Fruit fly (Drosophila melanogaster) whole organism, embryonic: ENCODE results near the gene CG34298.
A peak's percentile ranks its signal among the peaks of the same experiment; 100 is the strongest.

Experiments used
- Atf6 ChIP-seq: fragments of 200-800 bp; sonication (Bioruptor generic); IDR thresholded peaks from 2 replicates; pipeline ENCODE4 v1.3.6; 2022; ENCODE audit warnings: missing biosample characterization, missing genetic modification characterization
- B-H1 ChIP-seq: fragments of 200-800 bp; sonication (Bioruptor generic); IDR thresholded peaks from 3 replicates; pipeline ENCODE4 v1.3.6; 2022; ENCODE audit warnings: missing biosample characterization, missing genetic modification characterization
- Blimp-1 ChIP-seq: fragments of 200-800 bp; sonication (Bioruptor generic); optimal IDR thresholded peaks from 3 replicates; lab custom pipeline; 2018; ENCODE audit warnings: missing biosample characterization, missing genetic modification characterization, mild to moderate bottlenecking, moderate library complexity, missing genetic modification reagents
- CG10565 ChIP-seq: fragments of 200-800 bp; sonication (Bioruptor generic); optimal IDR thresholded peaks from 3 replicates; lab custom pipeline; 2016; ENCODE audit warnings: missing biosample characterization, mild to moderate bottlenecking, missing genetic modification characterization
- CG11504 ChIP-seq: fragments of 200-800 bp; sonication (Bioruptor generic); optimal IDR thresholded peaks from 3 replicates; lab custom pipeline; 2019; ENCODE audit warnings: missing biosample characterization, mild to moderate bottlenecking, missing genetic modification characterization, moderate library complexity
- CG12769 ChIP-seq: fragments of 200-800 bp; sonication (Bioruptor generic); optimal IDR thresholded peaks from 2 replicates; lab custom pipeline; 2019; ENCODE audit warnings: missing biosample characterization, mild to moderate bottlenecking, missing genetic modification characterization, moderate library complexity
- CG12942 ChIP-seq: fragments of 200-800 bp; sonication (Bioruptor generic); optimal IDR thresholded peaks from 3 replicates; lab custom pipeline; 2016; ENCODE audit warnings: missing biosample characterization, missing genetic modification characterization
- CG15696 ChIP-seq: fragments of 200-800 bp; sonication (Bioruptor generic); optimal IDR thresholded peaks from 2 replicates; lab custom pipeline; 2019; ENCODE audit warnings: missing biosample characterization, mild to moderate bottlenecking, missing genetic modification characterization, moderate library complexity
- CG1602 ChIP-seq: fragments of 200-800 bp; sonication (Bioruptor generic); optimal IDR thresholded peaks from 3 replicates; lab custom pipeline; 2016; ENCODE audit warnings: missing biosample characterization, missing genetic modification characterization
- CG16863 ChIP-seq: fragments of 200-800 bp; sonication (Bioruptor generic); optimal IDR thresholded peaks from 3 replicates; lab custom pipeline; 2016; ENCODE audit warnings: missing biosample characterization, missing genetic modification characterization
- CG17328 ChIP-seq: fragments of 200-800 bp; sonication (Bioruptor generic); IDR thresholded peaks from 2 replicates; pipeline ENCODE4 v1.3.6; 2022; ENCODE audit warnings: missing biosample characterization, missing genetic modification characterization
- CG17612 ChIP-seq: fragments of 200-800 bp; sonication (Bioruptor generic); IDR thresholded peaks from 2 replicates; pipeline ENCODE4 v1.3.6; 2022; ENCODE audit warnings: missing biosample characterization, missing genetic modification characterization
- CG30020 ChIP-seq: fragments of 200-800 bp; optimal IDR thresholded peaks from 2 replicates; lab custom pipeline; 2019; ENCODE audit warnings: missing biosample characterization, mild to moderate bottlenecking, missing genetic modification characterization, moderate library complexity
- CG3163 ChIP-seq: fragments of 200-800 bp; sonication (Bioruptor generic); optimal IDR thresholded peaks from 3 replicates; lab custom pipeline; 2016; ENCODE audit warnings: missing biosample characterization, missing genetic modification characterization
- CG33213 ChIP-seq: fragments of 200-800 bp; sonication (Bioruptor generic); optimal IDR thresholded peaks from 3 replicates; lab custom pipeline; 2016; ENCODE audit warnings: missing biosample characterization, missing genetic modification characterization
- CG3407 ChIP-seq: fragments of 200-800 bp; sonication (Bioruptor generic); optimal IDR thresholded peaks from 2 replicates; lab custom pipeline; 2018; ENCODE audit warnings: missing biosample characterization, mild to moderate bottlenecking, missing genetic modification characterization
- CG34224 ChIP-seq: fragments of 200-800 bp; sonication (Bioruptor generic); IDR thresholded peaks from 3 replicates; pipeline ENCODE4 v1.3.6; 2022; ENCODE audit warnings: missing biosample characterization, missing genetic modification characterization; ENCODE audit not compliant: partially characterized antibody
- CG34376 ChIP-seq: fragments of 200-800 bp; sonication (Bioruptor generic); optimal IDR thresholded peaks from 2 replicates; lab custom pipeline; 2018; ENCODE audit warnings: missing biosample characterization, mild to moderate bottlenecking, missing genetic modification characterization
- CG4404 ChIP-seq: fragments of 200-800 bp; sonication (Bioruptor generic); IDR thresholded peaks from 2 replicates; pipeline ENCODE4 v1.3.6; 2022; ENCODE audit warnings: missing biosample characterization, missing genetic modification characterization
- CG4617 ChIP-seq: fragments of 200-800 bp; sonication (Bioruptor generic); optimal IDR thresholded peaks from 3 replicates; lab custom pipeline; 2016; ENCODE audit warnings: missing biosample characterization, missing genetic modification characterization, borderline replicate concordance
- CG7357 ChIP-seq: fragments of 200-800 bp; sonication (Bioruptor generic); IDR thresholded peaks from 3 replicates; pipeline ENCODE4 v1.3.6; 2022; ENCODE audit warnings: missing biosample characterization, missing genetic modification characterization
- CG7987 ChIP-seq: fragments of 200-800 bp; sonication (Bioruptor generic); optimal IDR thresholded peaks from 2 replicates; lab custom pipeline; 2018; ENCODE audit warnings: missing biosample characterization, mild to moderate bottlenecking, missing genetic modification characterization, moderate library complexity
- CG8478 ChIP-seq: fragments of >200 bp; optimal IDR thresholded peaks from 2 replicates; lab custom pipeline; 2018
- Dek ChIP-seq: fragments of 200-800 bp; sonication (Bioruptor generic); optimal IDR thresholded peaks from 3 replicates; lab custom pipeline; 2019; ENCODE audit warnings: missing biosample characterization, mild to moderate bottlenecking, missing genetic modification characterization, moderate library complexity
- Dip2 ChIP-seq: fragments of 200-800 bp; sonication (Bioruptor generic); IDR thresholded peaks from 2 replicates; pipeline ENCODE4 v1.3.6; 2022; ENCODE audit warnings: missing biosample characterization, missing genetic modification characterization
- E2f2 ChIP-seq: fragments of 200-800 bp; sonication (Bioruptor generic); IDR thresholded peaks from 2 replicates; pipeline ENCODE4 v1.3.6; 2022; ENCODE audit warnings: missing biosample characterization, missing genetic modification characterization
- Eip74EF ChIP-seq, 2 experiments: fragments of 200-800 bp in 1 of 2; fragments of >200 bp in 1 of 2; sonication (Bioruptor generic) in 1 of 2; optimal IDR thresholded peaks; 2 replicates each; lab custom pipeline; 2017 to 2019; ENCODE audit warnings: missing biosample characterization in 2 of 2, missing genetic modification characterization in 2 of 2, mild to moderate bottlenecking in 1 of 2, moderate library complexity in 1 of 2
- Max ChIP-seq: fragments of 200-800 bp; sonication (Bioruptor generic); optimal IDR thresholded peaks from 2 replicates; lab custom pipeline; 2016; ENCODE audit warnings: missing biosample characterization, mild to moderate bottlenecking, missing genetic modification characterization
- NC2α ChIP-seq: fragments of 200-800 bp; sonication (Bioruptor generic); optimal IDR thresholded peaks from 2 replicates; lab custom pipeline; 2016; ENCODE audit warnings: missing biosample characterization, missing genetic modification characterization
- NfI ChIP-seq: fragments of 200-800 bp; sonication (Bioruptor generic); optimal IDR thresholded peaks from 3 replicates; lab custom pipeline; 2018; ENCODE audit warnings: missing biosample characterization, mild to moderate bottlenecking, missing genetic modification characterization, moderate library complexity
- Oli ChIP-seq: fragments of 200-800 bp; sonication (Bioruptor generic); optimal IDR thresholded peaks from 2 replicates; lab custom pipeline; 2018; ENCODE audit warnings: missing biosample characterization, mild to moderate bottlenecking, missing genetic modification characterization, moderate library complexity
- al ChIP-seq: fragments of 200-800 bp; sonication (Bioruptor generic); IDR thresholded peaks from 2 replicates; pipeline ENCODE4 v1.3.6; 2022; ENCODE audit warnings: missing biosample characterization, missing genetic modification characterization
- ara ChIP-seq: fragments of 200-800 bp; sonication (Bioruptor generic); IDR thresholded peaks from 2 replicates; pipeline ENCODE4 v1.3.6; 2022; ENCODE audit warnings: missing biosample characterization, missing genetic modification characterization
- bab2 ChIP-seq: fragments of 200-800 bp; sonication (Bioruptor generic); optimal IDR thresholded peaks from 2 replicates; lab custom pipeline; 2016; ENCODE audit warnings: missing biosample characterization, missing genetic modification characterization
- bcd ChIP-seq: fragments of 200-800 bp; sonication (Bioruptor generic); optimal IDR thresholded peaks from 2 replicates; lab custom pipeline; 2017; ENCODE audit warnings: missing biosample characterization, mild to moderate bottlenecking, missing genetic modification characterization
- bsh ChIP-seq, 2 experiments: fragments of 200-800 bp; sonication (Bioruptor generic); optimal IDR thresholded peaks; 2 replicates each; lab custom pipeline; 2017 to 2018; ENCODE audit warnings: mild to moderate bottlenecking in 2 of 2, missing biosample characterization in 2 of 2, missing genetic modification characterization in 2 of 2, moderate library complexity in 1 of 2
- btn ChIP-seq: fragments of 200-800 bp; sonication (Bioruptor generic); optimal IDR thresholded peaks from 2 replicates; lab custom pipeline; 2016; ENCODE audit warnings: missing biosample characterization, missing genetic modification characterization
- dimm ChIP-seq: fragments of 200-800 bp; sonication (Bioruptor generic); IDR thresholded peaks from 2 replicates; pipeline ENCODE4 v1.3.6; 2022; ENCODE audit warnings: missing biosample characterization, missing genetic modification characterization
- dpn ChIP-seq, 2 experiments: fragments of 200-800 bp; sonication (Bioruptor generic); optimal IDR thresholded peaks; 3 replicates each; lab custom pipeline; 2016; ENCODE audit warnings: missing biosample characterization in 2 of 2, missing genetic modification characterization in 2 of 2
- fd64A ChIP-seq: fragments of 200-800 bp; sonication (Bioruptor generic); optimal IDR thresholded peaks from 3 replicates; lab custom pipeline; 2018; ENCODE audit warnings: missing biosample characterization, mild to moderate bottlenecking, missing genetic modification characterization
- gcm ChIP-seq: fragments of 200-800 bp; sonication (Bioruptor generic); optimal IDR thresholded peaks from 2 replicates; lab custom pipeline; 2019; ENCODE audit warnings: missing biosample characterization, mild to moderate bottlenecking, missing genetic modification characterization, moderate library complexity
- ham ChIP-seq: fragments of 200-800 bp; sonication (Bioruptor generic); IDR thresholded peaks from 2 replicates; pipeline ENCODE4 v1.3.6; 2022; ENCODE audit warnings: missing biosample characterization, missing genetic modification characterization
- nom ChIP-seq: fragments of 200-800 bp; sonication (Bioruptor generic); optimal IDR thresholded peaks from 2 replicates; lab custom pipeline; 2017; ENCODE audit warnings: missing biosample characterization, missing genetic modification characterization, mild to moderate bottlenecking, moderate library complexity, missing genetic modification reagents
- prd ChIP-seq, 3 experiments: fragments of >200 bp in 2 of 3; fragments of 200-800 bp in 1 of 3; sonication (Bioruptor generic) in 1 of 3; optimal IDR thresholded peaks in 2 of 3; IDR thresholded peaks in 1 of 3; 2 replicates in 2 of 3; 3 replicates in 1 of 3; pipeline versions ENCODE4 v1.3.6 to Lab custom; 2017 to 2022; ENCODE audit warnings: missing biosample characterization in 1 of 3, missing genetic modification characterization in 1 of 3
- pum ChIP-seq: fragments of 200-800 bp; sonication (Bioruptor generic); optimal IDR thresholded peaks from 2 replicates; lab custom pipeline; 2016; ENCODE audit warnings: missing biosample characterization, missing genetic modification characterization
- sima ChIP-seq: fragments of 200-800 bp; sonication (Bioruptor generic); optimal IDR thresholded peaks from 2 replicates; lab custom pipeline; 2016; ENCODE audit warnings: missing biosample characterization, missing genetic modification characterization
- slp2 ChIP-seq: fragments of 200-800 bp; sonication (Bioruptor generic); optimal IDR thresholded peaks from 2 replicates; lab custom pipeline; 2016; ENCODE audit warnings: missing biosample characterization, missing genetic modification characterization
- ssp ChIP-seq: fragments of 200-800 bp; sonication (Bioruptor generic); IDR thresholded peaks from 2 replicates; pipeline ENCODE4 v1.3.6; 2022; ENCODE audit warnings: missing biosample characterization, missing genetic modification characterization
- toy ChIP-seq: fragments of 200-800 bp; sonication (Bioruptor generic); IDR thresholded peaks from 2 replicates; pipeline ENCODE4 v1.3.6; 2022; ENCODE audit warnings: missing biosample characterization, missing genetic modification characterization
- zfh1 ChIP-seq: fragments of 200-800 bp; sonication (Bioruptor generic); IDR thresholded peaks from 3 replicates; pipeline ENCODE4 v1.3.6; 2022; ENCODE audit warnings: missing biosample characterization, missing genetic modification characterization

Gene CG34298

DNA sequence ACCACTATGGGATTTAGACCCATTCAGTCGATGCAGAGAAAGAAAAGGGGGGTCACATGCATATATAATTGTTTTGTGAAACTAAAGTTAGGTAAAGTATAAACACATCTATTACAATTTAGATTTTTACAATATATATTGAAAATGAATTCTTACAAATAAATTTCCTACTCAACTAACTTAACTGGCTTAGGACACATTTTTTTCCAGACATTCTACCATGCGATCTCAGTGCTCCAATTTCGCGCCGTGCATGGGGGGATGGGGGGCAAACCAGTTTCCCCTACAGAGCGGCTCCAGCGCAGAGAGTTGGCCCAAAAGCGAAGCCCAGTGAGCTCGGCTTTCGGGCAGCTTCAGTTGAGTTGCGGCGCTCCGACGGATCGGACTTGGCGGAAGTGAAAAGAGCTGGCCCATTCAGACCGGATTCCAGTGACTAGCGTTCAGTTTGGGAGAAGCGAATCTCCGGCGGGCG lies 16.5 kb upstream of the CG34298 start, which contains the start of gene CG7896 (continued):
- TF ChIP-seq Eip74EF (GFP tag; optimal IDR thresholded peaks at IDR 0.05; lab: Kevin White, UChicago) = peak in 1 of 2 experiments; percentile 22
- peak; percentile 55; the same call in 1 of the 2 replicates for TF ChIP-seq E2f2 (GFP tag; lab: Robert Waterston, UW)
- 0 out of 2 replicates have a peak, but pooled peaks have one; percentile 38 for TF ChIP-seq ham (GFP tag; lab: Robert Waterston, UW)
- TF ChIP-seq B-H1 = peak; percentile 57; the same call in 2 of the 3 replicates
- peak; percentile 37 for TF ChIP-seq CG3407 (GFP tag; lab: Kevin White, UChicago)
- peak; percentile 5 to 64 for TF ChIP-seq bsh (GFP tag; optimal IDR thresholded peaks at IDR 0.05; lab: Kevin White, UChicago)
- TF ChIP-seq prd (optimal IDR thresholded peaks at IDR 0.05; lab: Kevin White, UChicago) = no peak
- TF ChIP-seq prd (GFP tag; IDR thresholded peaks at IDR 0.05; lab: Robert Waterston, UW) = peak; percentile 85
- peak; percentile 21 for TF ChIP-seq CG34376 (GFP tag; lab: Kevin White, UChicago)
- TF ChIP-seq CG17328 (GFP tag; lab: Robert Waterston, UW) = peak; percentile 49
- 0 out of 2 replicates have a peak, but pooled peaks have one; percentile 25 for TF ChIP-seq dimm (GFP tag; lab: Robert Waterston, UW)
- TF ChIP-seq CG7357 (GFP tag; lab: Robert Waterston, UW) = peak; percentile 80
- TF ChIP-seq sima (GFP tag; lab: Kevin White, UChicago) = no peak
- TF ChIP-seq CG3163 (GFP tag; lab: Kevin White, UChicago) = no peak
- peak; percentile 67 for TF ChIP-seq CG12769 (tag; lab: Kevin White, UChicago)
- peak; percentile 38 for TF ChIP-seq CG12942 (GFP tag; lab: Kevin White, UChicago)
- TF ChIP-seq Oli = peak; percentile 71
- peak; percentile 81 for TF ChIP-seq al (GFP tag; lab: Robert Waterston, UW)
- TF ChIP-seq Max (GFP tag; lab: Kevin White, UChicago) = peak; percentile 37
- peak; percentile 35 for TF ChIP-seq slp2 (GFP tag; lab: Kevin White, UChicago)
- no peak for TF ChIP-seq btn
- TF ChIP-seq CG10565 (GFP tag; lab: Kevin White, UChicago) = no peak
- TF ChIP-seq bcd = peak; percentile 74
- TF ChIP-seq nom (GFP tag; lab: Kevin White, UChicago) = peak; percentile 64
- peak; percentile 69 for TF ChIP-seq Blimp-1 (GFP tag; lab: Kevin White, UChicago)
- TF ChIP-seq CG4404 (GFP tag; lab: Robert Waterston, UW) = peak; percentile 64
- no peak for TF ChIP-seq fd64A (GFP tag; lab: Kevin White, UChicago)
- peak; percentile 20 for TF ChIP-seq bab2 (GFP tag; lab: Kevin White, UChicago)
- peak; percentile 45; the same call in 1 of the 2 replicates for TF ChIP-seq toy
- TF ChIP-seq CG16863 (GFP tag; lab: Kevin White, UChicago) = no peak
- no peak for TF ChIP-seq NC2α (GFP tag; lab: Kevin White, UChicago)
- TF ChIP-seq dpn (GFP tag; optimal IDR thresholded peaks at IDR 0.05; lab: Kevin White, UChicago) = peak; percentile 14 to 71
- no peak for TF ChIP-seq CG30020 (tag; lab: Kevin White, UChicago)
- TF ChIP-seq zfh1 (GFP tag; lab: Robert Waterston, UW) = peak; percentile 81
- TF ChIP-seq pum (GFP tag; lab: Kevin White, UChicago) = no peak
- TF ChIP-seq CG33213 (GFP tag; lab: Kevin White, UChicago) = no peak
- TF ChIP-seq CG11504 = no peak
- TF ChIP-seq Dek (tag; lab: Kevin White, UChicago) = peak; percentile 24
- TF ChIP-seq Atf6 (GFP tag; lab: Robert Waterston, UW) = peak; percentile 80
- peak; percentile 68 for TF ChIP-seq ara (GFP tag; lab: Robert Waterston, UW)
- peak; percentile 76 for TF ChIP-seq ssp (GFP tag; lab: Robert Waterston, UW)
- TF ChIP-seq CG17612 = peak; percentile 67
- peak; percentile 1 for TF ChIP-seq CG4617 (GFP tag; lab: Kevin White, UChicago)
- TF ChIP-seq CG34224 = no peak
- TF ChIP-seq CG7987 (GFP tag; lab: Kevin White, UChicago) = no peak
- peak; percentile 63 for TF ChIP-seq CG1602 (GFP tag; lab: Kevin White, UChicago)
- peak; percentile 53 for TF ChIP-seq NfI (GFP tag; lab: Kevin White, UChicago)
- peak; percentile 22 for TF ChIP-seq CG15696 (tag; lab: Kevin White, UChicago)
- peak; percentile 67 for TF ChIP-seq gcm
- no peak for TF ChIP-seq CG8478
- no peak for TF ChIP-seq Dip2 (GFP tag; lab: Robert Waterston, UW)
